Worm (Caenorhabditis elegans) whole organism, midembryonic: ENCODE data around the gene tbc-7.

Source experiments
- T22C8.4 ChIP-seq: fragments of 200-800 bp; sonication (Bioruptor generic); IDR thresholded peaks from 2 replicates; pipeline ENCODE4 v1.3.6; 2022; ENCODE audit warnings: missing genetic modification characterization, missing compliant biosample characterization
- cog-1 ChIP-seq: sonication (generic microtip); optimal IDR thresholded peaks from 2 replicates; lab custom pipeline; 2016; ENCODE audit warnings: missing genetic modification characterization, missing compliant biosample characterization
- flt-1 ChIP-seq: fragments of 200-800 bp; sonication (Bioruptor generic); IDR thresholded peaks from 2 replicates; pipeline ENCODE4 v1.3.6; 2022; ENCODE audit warnings: missing genetic modification characterization, missing compliant biosample characterization
- klf-2 ChIP-seq: fragments of 200-800 bp; sonication (Bioruptor generic); conservative IDR thresholded peaks from 2 replicates; pipeline ENCODE4 v1.3.6; 2022; ENCODE audit warnings: missing genetic modification reagents, missing genetic modification characterization, missing compliant biosample characterization
- med-1 ChIP-seq: sonication (generic microtip); optimal IDR thresholded peaks from 2 replicates; lab custom pipeline; 2017; ENCODE audit warnings: missing genetic modification characterization, mild to moderate bottlenecking, missing compliant biosample characterization, antibody characterized with exemption, missing genetic modification reagents; ENCODE audit not compliant: insufficient read depth
- ref-1 ChIP-seq: fragments of 200-800 bp; sonication (Bioruptor generic); conservative IDR thresholded peaks from 2 replicates; pipeline ENCODE4 v1.3.6; 2022; ENCODE audit warnings: missing genetic modification reagents, missing genetic modification characterization, missing compliant biosample characterization
- tab-1 ChIP-seq: fragments of 200-800 bp; sonication (Bioruptor generic); IDR thresholded peaks from 2 replicates; pipeline ENCODE4 v1.3.6; 2022; ENCODE audit warnings: missing genetic modification characterization, missing compliant biosample characterization
- ztf-23 ChIP-seq: fragments of 200-800 bp; sonication (Bioruptor generic); IDR thresholded peaks from 2 replicates; pipeline ENCODE4 v1.3.6; 2022; ENCODE audit warnings: missing genetic modification reagents, missing genetic modification characterization, missing compliant biosample characterization
- ztf-29 ChIP-seq: fragments of 200-800 bp; sonication (Bioruptor generic); IDR thresholded peaks from 2 replicates; pipeline ENCODE4 v1.3.6; 2022; ENCODE audit warnings: missing genetic modification reagents, missing genetic modification characterization, missing compliant biosample characterization

Gene tbc-7

DNA sequence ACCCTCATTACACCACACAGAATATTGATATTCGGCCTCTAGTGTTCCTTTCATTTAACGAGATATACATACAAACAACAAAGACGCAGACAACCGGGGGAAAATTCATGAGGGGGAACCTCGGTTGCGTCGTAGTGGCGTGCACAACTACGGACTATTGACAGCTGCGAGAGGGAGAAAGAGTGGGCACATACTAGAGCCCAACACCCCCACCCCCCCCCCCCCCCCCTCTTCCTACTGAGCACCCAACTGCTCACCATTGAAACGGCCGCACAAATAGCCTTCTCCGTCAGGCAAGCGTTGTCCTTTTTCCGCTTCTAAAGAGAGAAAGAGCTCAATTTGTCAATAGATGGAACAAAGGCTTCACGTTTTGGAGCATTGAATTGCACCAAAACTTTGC is 6.1 kb downstream of the tbc-7 start:
- TF ChIP-seq tab-1 (no peak), cog-1 (peak; percentile 77)

- no peak for TF ChIP-seq tab-1
- no peak for TF ChIP-seq ztf-29 (GFP tag; lab: Robert Waterston, UW)
- TF ChIP-seq med-1 (GFP tag; lab: Kevin White, UChicago) = no peak
- no peak for TF ChIP-seq flt-1 (GFP tag; lab: Robert Waterston, UW)
- no peak for TF ChIP-seq klf-2 (GFP tag; lab: Robert Waterston, UW)
- TF ChIP-seq cog-1 = no peak
Observed at ce11 chrX:5142403-5142802, 8.3 kb downstream of the tbc-7 start.

DNA sequence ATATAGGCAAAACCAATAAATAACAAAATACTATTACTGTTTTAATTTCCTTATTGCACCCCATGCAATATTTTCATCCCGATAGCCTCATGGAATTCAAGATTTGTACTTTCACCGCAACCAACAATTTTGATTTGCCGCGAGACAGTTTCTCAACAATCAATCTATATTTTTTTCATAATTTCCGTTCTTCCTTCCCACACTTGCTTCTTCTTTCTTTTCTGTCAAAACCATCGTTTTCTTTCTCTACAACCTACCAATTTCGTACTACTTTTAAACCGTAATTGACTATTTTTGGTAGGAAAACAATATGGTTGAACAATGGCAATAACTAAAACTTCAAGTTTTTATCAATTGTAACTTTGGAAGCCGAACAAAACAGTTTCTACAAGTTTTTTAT is 13.8 kb downstream of the tbc-7 start, which contains the start of gene C31H2.14:
Gene C31H2.14, plus strand, starts transcription at position 301 of the 400 bp plus-strand sequence.
- TF ChIP-seq ref-1 (GFP tag; lab: Robert Waterston, UW) (no peak), ztf-23 (GFP tag; lab: Robert Waterston, UW) (no peak), cog-1 (no peak), flt-1 (GFP tag; lab: Robert Waterston, UW) (no peak), tab-1 (no peak), med-1 (GFP tag; lab: Kevin White, UChicago) (no peak), klf-2 (GFP tag; lab: Robert Waterston, UW) (no peak), ztf-29 (GFP tag; lab: Robert Waterston, UW) (no peak), T22C8.4 (GFP tag; lab: Robert Waterston, UW) (no peak)

DNA sequence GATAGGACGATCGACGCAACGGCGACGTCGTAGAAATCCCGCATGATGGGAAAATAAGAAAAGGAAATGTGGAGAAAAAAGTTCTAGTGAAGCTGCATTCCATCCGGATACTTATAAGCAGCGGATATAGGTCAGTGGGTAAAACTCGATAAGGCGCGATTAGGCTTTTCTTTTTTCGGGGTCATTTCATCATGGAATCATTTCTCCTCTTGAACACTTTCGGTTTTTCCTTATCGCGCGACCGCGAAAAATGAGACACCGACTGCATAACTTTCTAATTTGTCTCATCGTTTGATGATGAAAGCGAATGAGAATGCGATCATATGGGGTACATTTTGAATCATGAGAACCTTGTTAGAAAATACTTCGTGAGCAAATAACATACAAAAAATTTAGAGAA is 16.3 kb downstream of the tbc-7 start, which contains the start of gene dpy-8:
Gene dpy-8, minus strand, starts transcription at position 88 of the 400 bp plus-strand sequence.
- TF ChIP-seq ref-1 (GFP tag; lab: Robert Waterston, UW) (no peak), med-1 (GFP tag; lab: Kevin White, UChicago) (no peak), klf-2 (GFP tag; lab: Robert Waterston, UW) (no peak), T22C8.4 (GFP tag; lab: Robert Waterston, UW) (no peak)

- TF ChIP-seq T22C8.4 (GFP tag; lab: Robert Waterston, UW) (no peak), ztf-23 (GFP tag; lab: Robert Waterston, UW) (no peak), cog-1 (no peak), ref-1 (GFP tag; lab: Robert Waterston, UW) (no peak), ztf-29 (GFP tag; lab: Robert Waterston, UW) (no peak), flt-1 (GFP tag; lab: Robert Waterston, UW) (no peak), klf-2 (GFP tag; lab: Robert Waterston, UW) (no peak), tab-1 (no peak), med-1 (GFP tag; lab: Kevin White, UChicago) (no peak)
Observed at ce11 chrX:5151403-5151802, 17.3 kb downstream of the tbc-7 start.

DNA sequence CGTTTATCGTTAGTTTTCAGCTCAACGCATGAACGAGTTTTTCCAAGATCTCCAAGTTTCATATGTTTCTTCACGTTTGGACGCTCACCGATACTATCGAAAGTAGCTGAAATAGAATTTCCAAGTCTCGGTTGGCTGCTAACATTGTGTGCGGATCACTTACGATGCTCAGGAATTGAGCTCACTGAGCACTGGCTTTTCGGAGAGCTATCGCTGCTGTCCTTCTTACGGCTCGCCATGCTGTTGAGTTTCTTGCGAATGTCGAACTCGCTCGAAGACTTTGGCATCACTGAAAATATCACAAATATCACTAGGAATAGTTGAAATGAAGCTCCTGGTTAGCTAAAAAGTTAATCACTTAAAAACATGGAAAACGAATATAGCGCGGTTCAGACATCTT is 17.8 kb downstream of the tbc-7 start:
- TF ChIP-seq T22C8.4 (GFP tag; lab: Robert Waterston, UW) = no peak
- no peak for TF ChIP-seq ref-1 (GFP tag; lab: Robert Waterston, UW)
- TF ChIP-seq cog-1 = no peak
- no peak for TF ChIP-seq tab-1
- no peak for TF ChIP-seq ztf-23 (GFP tag; lab: Robert Waterston, UW)
- no peak for TF ChIP-seq ztf-29 (GFP tag; lab: Robert Waterston, UW)
- TF ChIP-seq med-1 (GFP tag; lab: Kevin White, UChicago) = no peak
- TF ChIP-seq klf-2 (GFP tag; lab: Robert Waterston, UW) = no peak
- TF ChIP-seq flt-1 (GFP tag; lab: Robert Waterston, UW) = no peak

DNA sequence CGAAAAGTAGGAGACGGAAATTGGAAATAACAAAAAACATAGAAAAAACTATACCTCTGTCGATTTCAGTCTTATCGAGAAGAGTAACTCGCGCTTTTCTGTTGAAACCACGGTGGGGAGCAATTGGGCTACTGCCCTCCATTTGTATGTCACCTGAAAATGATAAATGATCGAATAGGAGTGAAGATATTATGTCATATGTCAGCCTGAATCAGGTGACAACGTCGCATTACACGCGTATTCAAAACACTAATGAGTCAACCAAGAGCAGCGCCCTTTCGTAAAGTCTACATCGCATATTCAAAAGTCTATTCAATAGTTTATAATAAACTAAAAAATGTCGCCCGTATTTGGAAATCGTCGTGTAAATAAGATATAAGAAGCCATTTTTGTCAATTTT is 18.9 kb downstream of the tbc-7 start:
- TF ChIP-seq ztf-29 (GFP tag; lab: Robert Waterston, UW) (no peak), med-1 (GFP tag; lab: Kevin White, UChicago) (no peak), ztf-23 (GFP tag; lab: Robert Waterston, UW) (no peak)

ce11 chrX:5154278-5154677 is 20.2 kb downstream of the tbc-7 start, which contains the start of gene C31H2.3:
Gene C31H2.3 (minus strand): TSS chrX:5154378.
- TF ChIP-seq ref-1 (GFP tag; lab: Robert Waterston, UW) (no peak), ztf-23 (GFP tag; lab: Robert Waterston, UW) (no peak), klf-2 (GFP tag; lab: Robert Waterston, UW) (no peak), med-1 (GFP tag; lab: Kevin White, UChicago) (no peak), tab-1 (no peak), cog-1 (no peak), T22C8.4 (GFP tag; lab: Robert Waterston, UW) (no peak), ztf-29 (GFP tag; lab: Robert Waterston, UW) (no peak), flt-1 (GFP tag; lab: Robert Waterston, UW) (no peak)

- no peak for TF ChIP-seq tab-1
- no peak for TF ChIP-seq T22C8.4 (GFP tag; lab: Robert Waterston, UW)
- TF ChIP-seq ztf-23 (GFP tag; lab: Robert Waterston, UW) = no peak
- TF ChIP-seq klf-2 (GFP tag; lab: Robert Waterston, UW) = no peak
- TF ChIP-seq med-1 (GFP tag; lab: Kevin White, UChicago) = no peak
- TF ChIP-seq ref-1 (GFP tag; lab: Robert Waterston, UW) = no peak
- TF ChIP-seq flt-1 (GFP tag; lab: Robert Waterston, UW) = no peak
- no peak for TF ChIP-seq ztf-29 (GFP tag; lab: Robert Waterston, UW)
- no peak for TF ChIP-seq cog-1
Observed at ce11 chrX:5159645-5160044, 25.6 kb downstream of the tbc-7 start, which contains the start of gene C31H2.4. Gene C31H2.4 (minus strand): TSS chrX:5159663.

DNA sequence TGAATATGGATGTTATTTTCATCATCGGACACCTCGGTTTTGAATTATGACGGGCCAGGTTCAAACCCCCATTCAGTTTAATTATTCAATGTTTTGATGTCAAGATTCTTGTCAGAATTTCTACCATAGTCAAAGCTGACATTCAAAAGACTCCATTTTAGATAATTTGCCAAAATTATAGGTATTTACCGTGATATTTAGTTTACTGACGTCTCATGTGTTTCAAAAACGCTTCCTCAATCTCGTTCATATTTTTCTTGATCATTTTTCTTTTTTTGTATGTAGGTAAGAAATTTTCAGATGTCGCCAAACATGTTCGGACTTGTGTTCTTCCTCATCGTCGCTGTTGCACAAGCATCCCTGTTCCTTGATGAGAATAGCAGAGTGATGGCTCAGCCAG is 28.7 kb downstream of the tbc-7 start, which contains the start of gene EGAP5.1:
Gene EGAP5.1, plus strand, starts transcription at position 301 of the 400 bp plus-strand sequence.
- TF ChIP-seq ztf-29 (GFP tag; lab: Robert Waterston, UW) (no peak), flt-1 (GFP tag; lab: Robert Waterston, UW) (no peak)
